Fruit fly (Drosophila melanogaster) whole organism, pupa: Measurements from ENCODE around the gene CG7992.

Source experiments
- CG13204 ChIP-seq: fragments of 200-800 bp; sonication (Bioruptor generic); optimal IDR thresholded peaks from 2 replicates; lab custom pipeline; 2018; ENCODE audit warnings: missing biosample characterization, mild to moderate bottlenecking, missing genetic modification characterization, moderate library complexity
- Pif1A ChIP-seq: fragments of 200-800 bp; sonication (Bioruptor generic); optimal IDR thresholded peaks from 3 replicates; lab custom pipeline; 2016; ENCODE audit warnings: missing biosample characterization, missing genetic modification characterization

DNA sequence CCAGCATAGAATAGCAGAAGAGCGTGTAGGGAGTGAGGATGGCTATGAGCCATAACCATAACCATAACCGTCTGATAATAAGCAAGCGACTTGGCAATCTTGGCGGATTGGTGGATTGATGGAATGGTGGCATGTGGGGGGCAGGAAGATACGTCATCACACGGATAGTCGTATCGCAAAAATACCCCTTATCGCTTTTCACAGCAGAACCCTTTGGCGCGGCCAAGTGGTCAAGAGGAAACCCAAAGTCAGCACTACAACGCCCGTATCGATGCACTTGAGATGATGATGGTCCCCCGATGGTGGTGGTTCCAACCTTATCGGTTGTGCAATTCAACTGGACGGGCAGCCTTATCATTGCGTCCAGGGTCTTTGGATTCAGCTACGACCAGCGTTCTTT, 38.4 kb upstream of the CG7992 start:
- TF ChIP-seq CG13204 (GFP tag; lab: Kevin White, UChicago), result no peak
- no peak for TF ChIP-seq Pif1A (GFP tag; lab: Kevin White, UChicago)
